Worm (Caenorhabditis elegans) whole organism, midembryonic: ENCODE data around the gene str-190.

ENCODE experiments used
- cog-1 ChIP-seq: sonication (generic microtip); optimal IDR thresholded peaks from 2 replicates; lab custom pipeline; 2016; ENCODE audit warnings: missing genetic modification characterization, missing compliant biosample characterization
- flt-1 ChIP-seq: fragments of 200-800 bp; sonication (Bioruptor generic); IDR thresholded peaks from 2 replicates; pipeline ENCODE4 v1.3.6; 2022; ENCODE audit warnings: missing genetic modification characterization, missing compliant biosample characterization
- tab-1 ChIP-seq: fragments of 200-800 bp; sonication (Bioruptor generic); IDR thresholded peaks from 2 replicates; pipeline ENCODE4 v1.3.6; 2022; ENCODE audit warnings: missing genetic modification characterization, missing compliant biosample characterization
- ztf-29 ChIP-seq: fragments of 200-800 bp; sonication (Bioruptor generic); IDR thresholded peaks from 2 replicates; pipeline ENCODE4 v1.3.6; 2022; ENCODE audit warnings: missing genetic modification reagents, missing genetic modification characterization, missing compliant biosample characterization

DNA sequence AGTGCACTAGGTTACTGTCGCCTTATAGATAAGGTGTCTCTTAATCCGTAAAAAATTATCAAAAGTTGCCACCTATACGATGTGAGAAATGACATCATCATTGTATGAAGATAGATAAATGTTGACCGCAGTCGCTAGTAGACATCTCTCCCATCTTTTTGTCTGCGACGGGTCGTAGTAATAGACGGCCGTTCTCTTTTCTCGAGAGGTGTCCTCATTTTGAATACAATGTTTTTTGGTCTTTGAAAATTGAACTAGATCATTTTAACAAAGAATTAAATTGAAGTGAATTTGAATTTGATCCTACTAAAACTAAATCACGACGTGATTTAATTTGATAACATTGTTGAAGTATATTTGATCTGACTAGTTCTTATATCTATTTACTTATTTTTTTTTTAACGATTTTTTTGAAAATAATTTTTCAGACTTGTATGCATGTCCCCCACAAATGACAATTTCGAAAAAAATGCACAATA, 30.3 kb upstream of the str-190 start, which contains the start of the genes str-31 and nhr-172:
- TF ChIP-seq flt-1 (GFP tag; lab: Robert Waterston, UW) (no peak), tab-1 (GFP tag; lab: Robert Waterston, UW) (no peak), cog-1 (tag; lab: Kevin White, UChicago) (no peak), ztf-29 (GFP tag; lab: Robert Waterston, UW) (no peak)
